Worm (Caenorhabditis elegans): Measurements from ENCODE around the gene pole-4.

- TF ChIP-seq flt-1 (GFP tag; IDR thresholded peaks at IDR 0.05) (no peak), klf-2 (GFP tag; conservative IDR thresholded peaks at IDR 0.05) (no peak), cog-1 (tag; optimal IDR thresholded peaks at IDR 0.05) (no peak), ref-1 (GFP tag; conservative IDR thresholded peaks at IDR 0.05) (no peak), ztf-23 (GFP tag; IDR thresholded peaks at IDR 0.05) (no peak), med-1 (GFP tag; optimal IDR thresholded peaks at IDR 0.05; ENCODE audit: insufficient read depth) (no peak)
Observed at ce11 chrII:15018923-15019322, 49.8 kb upstream of the pole-4 start, which contains the start of gene Y53F4B.12.
